Worm (Caenorhabditis elegans) whole organism, late embryonic: ENCODE results near the gene K08D8.12.

Source experiments
- K09A11.1 ChIP-seq: sonication (generic microtip); optimal IDR thresholded peaks from 2 replicates; lab custom pipeline; 2017; ENCODE audit warnings: antibody characterized with exemption, mild to moderate bottlenecking, missing genetic modification characterization, missing compliant biosample characterization; ENCODE audit not compliant: insufficient read depth
- ahr-1 ChIP-seq: sonication (generic microtip); optimal IDR thresholded peaks from 2 replicates; lab custom pipeline; 2016; ENCODE audit warnings: missing genetic modification characterization, missing compliant biosample characterization
- ama-1 ChIP-seq: fragments of 150-350 bp; optimal IDR thresholded peaks from 2 replicates; lab custom pipeline; 2014
- ceh-14 ChIP-seq: sonication (generic microtip); optimal IDR thresholded peaks from 2 replicates; lab custom pipeline; 2016; ENCODE audit warnings: missing genotype, missing genetic modification characterization, missing compliant biosample characterization
- ceh-18 ChIP-seq: sonication (generic microtip); optimal IDR thresholded peaks from 2 replicates; lab custom pipeline; 2016; ENCODE audit warnings: missing genetic modification characterization, missing compliant biosample characterization
- ceh-22 ChIP-seq: sonication (generic microtip); optimal IDR thresholded peaks from 2 replicates; lab custom pipeline; 2017; ENCODE audit warnings: missing biosample characterization, missing genetic modification characterization
- ceh-24 ChIP-seq: sonication (generic microtip); optimal IDR thresholded peaks from 2 replicates; lab custom pipeline; 2016; ENCODE audit warnings: mild to moderate bottlenecking, missing genetic modification characterization, missing compliant biosample characterization
- ceh-30 ChIP-seq: fragments of 150-350 bp; optimal IDR thresholded peaks from 2 replicates; lab custom pipeline; 2014; ENCODE audit warnings: missing biosample characterization, missing genetic modification characterization
- ceh-34 ChIP-seq: sonication (generic microtip); optimal IDR thresholded peaks from 2 replicates; lab custom pipeline; 2016; ENCODE audit warnings: mild to moderate bottlenecking, missing genetic modification characterization, missing compliant biosample characterization
- ceh-6 ChIP-seq: fragments of 200-800 bp; sonication (Bioruptor generic); optimal IDR thresholded peaks from 2 replicates; lab custom pipeline; 2018; ENCODE audit warnings: mild to moderate bottlenecking, missing genetic modification characterization, missing compliant biosample characterization
- elt-2 ChIP-seq: sonication (generic microtip); optimal IDR thresholded peaks from 2 replicates; lab custom pipeline; 2016; ENCODE audit warnings: missing genetic modification reagents, missing genetic modification characterization, missing compliant biosample characterization
- elt-4 ChIP-seq: sonication (generic microtip); optimal IDR thresholded peaks from 2 replicates; lab custom pipeline; 2016; ENCODE audit warnings: missing genetic modification characterization, missing compliant biosample characterization
- ets-4 ChIP-seq: sonication (generic microtip); optimal IDR thresholded peaks from 2 replicates; lab custom pipeline; 2016; ENCODE audit warnings: missing genetic modification characterization, missing compliant biosample characterization
- eyg-1 ChIP-seq: sonication (generic microtip); optimal IDR thresholded peaks from 2 replicates; lab custom pipeline; 2016; ENCODE audit warnings: missing genotype, missing genetic modification characterization, missing compliant biosample characterization
- fkh-6 ChIP-seq: sonication (generic microtip); optimal IDR thresholded peaks from 2 replicates; lab custom pipeline; 2016; ENCODE audit warnings: missing genetic modification characterization, missing compliant biosample characterization
- hlh-15 ChIP-seq: sonication (generic microtip); optimal IDR thresholded peaks from 2 replicates; lab custom pipeline; 2016; ENCODE audit warnings: missing genetic modification characterization, missing compliant biosample characterization
- hlh-6 ChIP-seq: sonication (generic microtip); optimal IDR thresholded peaks from 2 replicates; lab custom pipeline; 2016; ENCODE audit warnings: missing genotype, missing genetic modification characterization, missing compliant biosample characterization
- hlh-8 ChIP-seq: sonication (generic microtip); optimal IDR thresholded peaks from 2 replicates; lab custom pipeline; 2016; ENCODE audit warnings: missing genotype, missing genetic modification characterization, missing compliant biosample characterization
- lin-11 ChIP-seq: fragments of 200-800 bp; sonication (Bioruptor generic); optimal IDR thresholded peaks from 2 replicates; lab custom pipeline; 2018; ENCODE audit warnings: mild to moderate bottlenecking, missing genetic modification characterization, missing compliant biosample characterization
- nfya-1 ChIP-seq: sonication (generic microtip); optimal IDR thresholded peaks from 2 replicates; lab custom pipeline; 2017; ENCODE audit warnings: missing genetic modification characterization, mild to moderate bottlenecking, missing compliant biosample characterization, antibody characterized with exemption, moderate library complexity
- nhr-232 ChIP-seq: sonication (generic microtip); optimal IDR thresholded peaks from 2 replicates; lab custom pipeline; 2016; ENCODE audit warnings: missing genetic modification characterization, missing compliant biosample characterization
- npax-4 ChIP-seq: sonication (generic microtip); optimal IDR thresholded peaks from 2 replicates; lab custom pipeline; 2016; ENCODE audit warnings: missing genetic modification characterization, missing compliant biosample characterization
- pag-3 ChIP-seq: sonication (generic microtip); optimal IDR thresholded peaks from 2 replicates; lab custom pipeline; 2016; ENCODE audit warnings: missing compliant biosample characterization, missing genetic modification characterization, borderline replicate concordance
- pat-9 ChIP-seq: fragments of 200-800 bp; sonication (Bioruptor generic); optimal IDR thresholded peaks from 2 replicates; lab custom pipeline; 2018; ENCODE audit warnings: mild to moderate bottlenecking, missing genetic modification characterization, moderate library complexity, missing compliant biosample characterization
- pax-1 ChIP-seq: fragments of 150-350 bp; optimal IDR thresholded peaks from 2 replicates; lab custom pipeline; 2014; ENCODE audit warnings: missing biosample characterization, missing genetic modification characterization
- pha-2 ChIP-seq: sonication (generic microtip); optimal IDR thresholded peaks from 2 replicates; lab custom pipeline; 2017; ENCODE audit warnings: mild to moderate bottlenecking, missing genetic modification characterization, missing compliant biosample characterization
- pros-1 ChIP-seq: fragments of 150-350 bp; optimal IDR thresholded peaks from 2 replicates; lab custom pipeline; 2014; ENCODE audit warnings: missing biosample characterization, missing genetic modification reagents, missing genetic modification characterization
- sdc-2 ChIP-seq: sonication (generic microtip); optimal IDR thresholded peaks from 2 replicates; lab custom pipeline; 2016; ENCODE audit warnings: missing genotype, missing genetic modification characterization, missing compliant biosample characterization
- syd-9 ChIP-seq: sonication (generic microtip); optimal IDR thresholded peaks from 2 replicates; lab custom pipeline; 2016; ENCODE audit warnings: mild to moderate bottlenecking, missing genetic modification characterization, moderate library complexity, missing compliant biosample characterization
- tbx-2 ChIP-seq: sonication (generic microtip); optimal IDR thresholded peaks from 2 replicates; lab custom pipeline; 2016; ENCODE audit warnings: missing genetic modification characterization, missing compliant biosample characterization
- tbx-7 ChIP-seq: sonication (generic microtip); optimal IDR thresholded peaks from 2 replicates; lab custom pipeline; 2016; ENCODE audit warnings: missing genotype, missing genetic modification characterization, missing compliant biosample characterization
- ttx-3 ChIP-seq: sonication (generic microtip); optimal IDR thresholded peaks from 2 replicates; lab custom pipeline; 2016; ENCODE audit warnings: missing genetic modification reagents, missing genetic modification characterization, missing compliant biosample characterization
- unc-55 ChIP-seq: sonication (generic microtip); optimal IDR thresholded peaks from 2 replicates; lab custom pipeline; 2017; ENCODE audit warnings: missing biosample characterization, missing genetic modification reagents, missing genetic modification characterization
- unc-86 ChIP-seq: sonication (generic microtip); optimal IDR thresholded peaks from 2 replicates; lab custom pipeline; 2016; ENCODE audit warnings: missing genetic modification characterization, missing compliant biosample characterization
- zip-5 ChIP-seq: sonication (generic microtip); optimal IDR thresholded peaks from 2 replicates; lab custom pipeline; 2016; ENCODE audit warnings: missing genetic modification characterization, missing compliant biosample characterization
- ztf-16 ChIP-seq: sonication (generic microtip); optimal IDR thresholded peaks from 2 replicates; lab custom pipeline; 2017; ENCODE audit warnings: missing genetic modification characterization, missing compliant biosample characterization

The K08D8.12 gene

ce11 chrIV:12849030-12849560 lies 44.2 kb upstream of the K08D8.12 start, which contains the start of gene srf-3:
TSS of gene srf-3 (plus strand) at chrIV:12849510.
- no peak for TF ChIP-seq K09A11.1 (tag; lab: Kevin White, UChicago)
- no peak for TF ChIP-seq pax-1 (tag; lab: Kevin White, UChicago)
- no peak for TF ChIP-seq pag-3 (tag; lab: Kevin White, UChicago)
- no peak for TF ChIP-seq unc-55 (GFP tag; lab: Kevin White, UChicago)
- TF ChIP-seq sdc-2: no peak
- TF ChIP-seq nhr-232 (tag; lab: Kevin White, UChicago): no peak
- no peak for TF ChIP-seq npax-4 (tag; lab: Kevin White, UChicago)
- TF ChIP-seq tbx-7 (tag; lab: Kevin White, UChicago): no peak
- no peak for TF ChIP-seq ceh-24 (tag; lab: Kevin White, UChicago)
- TF ChIP-seq ceh-14 (tag; lab: Kevin White, UChicago): no peak
- TF ChIP-seq hlh-6 (tag; lab: Kevin White, UChicago): no peak
- TF ChIP-seq pros-1 (tag; lab: Kevin White, UChicago): no peak
- no peak for TF ChIP-seq ets-4 (tag; lab: Kevin White, UChicago)
- TF ChIP-seq pat-9 (tag; lab: Kevin White, UChicago): no peak
- no peak for TF ChIP-seq tbx-2 (tag; lab: Kevin White, UChicago)

ce11 chrIV:12854372-12855114 lies 38.7 kb upstream of the K08D8.12 start:
- TF ChIP-seq pax-1 (tag; lab: Kevin White, UChicago) (no peak), pag-3 (tag; lab: Kevin White, UChicago) (no peak), nfya-1 (peak; percentile 14), ahr-1 (tag; lab: Kevin White, UChicago) (no peak), syd-9 (no peak), lin-11 (tag; lab: Kevin White, UChicago) (no peak), eyg-1 (tag; lab: Kevin White, UChicago) (no peak), ztf-16 (tag; lab: Kevin White, UChicago) (no peak), ama-1 (lab: Kevin White, UChicago) (no peak), elt-2 (tag; lab: Kevin White, UChicago) (peak; percentile 38), ceh-22 (no peak), zip-5 (tag; lab: Kevin White, UChicago) (no peak), elt-4 (tag; lab: Kevin White, UChicago) (no peak), hlh-8 (tag; lab: Kevin White, UChicago) (peak; percentile 37), ceh-34 (no peak), pha-2 (tag; lab: Kevin White, UChicago) (no peak), hlh-15 (tag; lab: Kevin White, UChicago) (no peak), ceh-24 (tag; lab: Kevin White, UChicago) (no peak), ttx-3 (no peak), ceh-6 (GFP tag; lab: Kevin White, UChicago) (no peak)
- TF ChIP-seq, all 69 proteins: peak for 3

- no peak for TF ChIP-seq ceh-18 (tag; lab: Kevin White, UChicago)
- no peak for TF ChIP-seq ceh-30 (tag; lab: Kevin White, UChicago)
- TF ChIP-seq fkh-6 (tag; lab: Kevin White, UChicago): no peak
- no peak for TF ChIP-seq elt-4 (tag; lab: Kevin White, UChicago)
- TF ChIP-seq, all 69 proteins: peak for 0
Observed at ce11 chrIV:12855248-12855647, 38.0 kb upstream of the K08D8.12 start, which contains the start of gene nstp-5. TSS of gene nstp-5 (plus strand) at chrIV:12855548.

ce11 chrIV:12859797-12860196 lies 33.5 kb upstream of the K08D8.12 start, which contains the start of gene gcy-18:
TSS of gene gcy-18 (plus strand) at chrIV:12860097.
- TF ChIP-seq ceh-30 (tag; lab: Kevin White, UChicago) (no peak), unc-86 (tag; lab: Kevin White, UChicago) (no peak)
